Worm (Caenorhabditis elegans) whole organism, L1 larva: ENCODE results near the gene decr-1.3.

Experiments used
- C04F5.9 ChIP-seq: sonication (generic microtip); optimal IDR thresholded peaks from 2 replicates; lab custom pipeline; 2016; ENCODE audit warnings: missing genetic modification characterization, missing compliant biosample characterization
- C34B4.2 ChIP-seq: sonication (generic microtip); optimal IDR thresholded peaks from 2 replicates; lab custom pipeline; 2017; ENCODE audit warnings: mild to moderate bottlenecking, missing genetic modification characterization, missing compliant biosample characterization
- F16B12.6 ChIP-seq: fragments of 150-350 bp; optimal IDR thresholded peaks from 2 replicates; lab custom pipeline; 2014; ENCODE audit warnings: missing biosample characterization, missing genetic modification characterization
- Y116A8C.19 ChIP-seq: sonication (generic microtip); optimal IDR thresholded peaks from 2 replicates; lab custom pipeline; 2016; ENCODE audit warnings: missing compliant biosample characterization, missing genetic modification characterization, borderline replicate concordance
- alr-1 ChIP-seq: fragments of 200-800 bp; sonication (Bioruptor generic); optimal IDR thresholded peaks from 2 replicates; lab custom pipeline; 2018; ENCODE audit warnings: borderline replicate concordance, mild to moderate bottlenecking, missing genetic modification characterization, missing compliant biosample characterization
- aly-2 ChIP-seq: fragments of 150-350 bp; optimal IDR thresholded peaks from 2 replicates; lab custom pipeline; 2014; ENCODE audit warnings: missing biosample characterization, missing genetic modification characterization
- blmp-1 ChIP-seq: fragments of 150-350 bp; optimal IDR thresholded peaks from 2 replicates; lab custom pipeline; 2014; ENCODE audit warnings: missing biosample characterization, missing genetic modification characterization
- ceh-8 ChIP-seq: fragments of 200-800 bp; sonication (Bioruptor generic); optimal IDR thresholded peaks from 2 replicates; lab custom pipeline; 2018; ENCODE audit warnings: mild to moderate bottlenecking, missing genetic modification characterization, moderate library complexity, missing compliant biosample characterization
- ceh-82 ChIP-seq, 3 experiments: fragments of 150-350 bp in 1 of 3; sonication (generic microtip) in 2 of 3; optimal IDR thresholded peaks; 2 replicates each; lab custom pipeline; 2014 to 2017; ENCODE audit warnings: missing biosample characterization in 3 of 3, missing genetic modification characterization in 3 of 3
- ceh-88 ChIP-seq: fragments of 200-800 bp; sonication (Bioruptor generic); IDR thresholded peaks from 2 replicates; pipeline ENCODE4 v1.3.6; 2022; ENCODE audit warnings: missing genetic modification characterization, missing compliant biosample characterization
- dpl-1 ChIP-seq, 3 experiments: fragments of 150-350 bp in 2 of 3; sonication (generic microtip) in 1 of 3; optimal IDR thresholded peaks; 2 replicates each; lab custom pipeline; 2014 to 2017; ENCODE audit warnings: missing biosample characterization in 3 of 3, missing genetic modification characterization in 3 of 3, missing genetic modification reagents in 3 of 3
- egl-13 ChIP-seq: sonication (generic microtip); optimal IDR thresholded peaks from 2 replicates; lab custom pipeline; 2016; ENCODE audit warnings: missing genotype, missing genetic modification reagents, missing genetic modification characterization, missing compliant biosample characterization
- fkh-10 ChIP-seq: sonication (generic microtip); optimal IDR thresholded peaks from 2 replicates; lab custom pipeline; 2017; ENCODE audit warnings: missing biosample characterization, missing genetic modification reagents, missing genetic modification characterization
- fkh-4 ChIP-seq: sonication (generic microtip); optimal IDR thresholded peaks from 2 replicates; lab custom pipeline; 2016; ENCODE audit warnings: missing compliant biosample characterization, missing genetic modification characterization, borderline replicate concordance
- fos-1 ChIP-seq: fragments of 150-350 bp; optimal IDR thresholded peaks from 2 replicates; lab custom pipeline; 2014; ENCODE audit warnings: missing biosample characterization, missing genetic modification characterization
- hlh-4 ChIP-seq: sonication (generic microtip); optimal IDR thresholded peaks from 2 replicates; lab custom pipeline; 2016; ENCODE audit warnings: mild to moderate bottlenecking, missing genetic modification characterization, missing compliant biosample characterization
- hpl-2 ChIP-seq: fragments of 150-350 bp; optimal IDR thresholded peaks from 2 replicates; lab custom pipeline; 2014; ENCODE audit warnings: missing biosample characterization, missing genetic modification reagents, missing genetic modification characterization
- irx-1 ChIP-seq: sonication (generic microtip); optimal IDR thresholded peaks from 2 replicates; lab custom pipeline; 2016; ENCODE audit warnings: missing genetic modification characterization, missing compliant biosample characterization
- isw-1 ChIP-seq: fragments of 200-800 bp; sonication (Bioruptor generic); IDR thresholded peaks from 2 replicates; pipeline ENCODE4 v1.3.6; 2022; ENCODE audit warnings: missing genetic modification characterization, missing compliant biosample characterization
- jun-1 ChIP-seq: fragments of 150-350 bp; optimal IDR thresholded peaks from 2 replicates; lab custom pipeline; 2014; ENCODE audit warnings: missing biosample characterization, missing genetic modification reagents, missing genetic modification characterization
- lin-13 ChIP-seq: fragments of 150-350 bp; optimal IDR thresholded peaks from 2 replicates; lab custom pipeline; 2014; ENCODE audit warnings: missing biosample characterization, missing genetic modification reagents, missing genetic modification characterization
- lin-14 ChIP-seq: fragments of 200-800 bp; sonication (Bioruptor generic); optimal IDR thresholded peaks from 2 replicates; lab custom pipeline; 2018; ENCODE audit warnings: mild to moderate bottlenecking, missing genetic modification characterization, moderate library complexity, missing compliant biosample characterization
- lin-35 ChIP-seq, 2 experiments: fragments of 150-350 bp; optimal IDR thresholded peaks; 2 replicates each; lab custom pipeline; 2014; ENCODE audit warnings: missing biosample characterization in 2 of 2, missing genetic modification characterization in 2 of 2, missing genetic modification reagents in 2 of 2
- lin-39 ChIP-seq: fragments of 150-350 bp; optimal IDR thresholded peaks from 2 replicates; lab custom pipeline; 2014; ENCODE audit warnings: missing biosample characterization, missing genetic modification reagents, missing genetic modification characterization
- lir-3 ChIP-seq: sonication (generic microtip); optimal IDR thresholded peaks from 2 replicates; lab custom pipeline; 2016; ENCODE audit warnings: mild to moderate bottlenecking, missing genetic modification characterization, moderate library complexity, missing compliant biosample characterization; ENCODE audit not compliant: poor library complexity
- lsy-2 ChIP-seq, 2 experiments: fragments of 150-350 bp; optimal IDR thresholded peaks; 2 replicates each; lab custom pipeline; 2014; ENCODE audit warnings: missing biosample characterization in 2 of 2, missing genetic modification characterization in 2 of 2
- mep-1 ChIP-seq: fragments of 150-350 bp; optimal IDR thresholded peaks from 2 replicates; lab custom pipeline; 2014; ENCODE audit warnings: missing biosample characterization, missing genetic modification characterization
- nhr-12 ChIP-seq: sonication (generic microtip); optimal IDR thresholded peaks from 2 replicates; lab custom pipeline; 2017; ENCODE audit warnings: missing biosample characterization, missing genetic modification characterization
- nhr-19 ChIP-seq: fragments of 200-800 bp; sonication (Bioruptor generic); conservative IDR thresholded peaks from 2 replicates; pipeline ENCODE4 v1.3.6; 2022; ENCODE audit warnings: missing genetic modification characterization, missing compliant biosample characterization
- nhr-47 ChIP-seq: sonication (generic microtip); optimal IDR thresholded peaks from 2 replicates; lab custom pipeline; 2016; ENCODE audit warnings: mild to moderate bottlenecking, missing genetic modification characterization, moderate library complexity, missing compliant biosample characterization
- nhr-71 ChIP-seq: sonication (generic microtip); optimal IDR thresholded peaks from 2 replicates; lab custom pipeline; 2016; ENCODE audit warnings: mild to moderate bottlenecking, missing genetic modification characterization, moderate library complexity, missing compliant biosample characterization
- nhr-76 ChIP-seq: sonication (generic microtip); optimal IDR thresholded peaks from 2 replicates; lab custom pipeline; 2017; ENCODE audit warnings: missing biosample characterization, missing genetic modification characterization
- nhr-85 ChIP-seq: sonication (generic microtip); peaks from one replicate; lab custom pipeline; 2016; ENCODE audit warnings: missing genetic modification characterization, inconsistent platforms, missing compliant biosample characterization
- nhr-90 ChIP-seq: sonication (generic microtip); optimal IDR thresholded peaks from 2 replicates; lab custom pipeline; 2016; ENCODE audit warnings: mild to moderate bottlenecking, missing genetic modification characterization, missing compliant biosample characterization; ENCODE audit not compliant: poor library complexity
- pag-3 ChIP-seq: sonication (generic microtip); optimal IDR thresholded peaks from 2 replicates; lab custom pipeline; 2017; ENCODE audit warnings: missing genetic modification characterization, mild to moderate bottlenecking, missing compliant biosample characterization, antibody characterized with exemption, borderline replicate concordance; ENCODE audit not compliant: insufficient read depth
- pax-3 ChIP-seq: fragments of 200-800 bp; sonication (Bioruptor generic); optimal IDR thresholded peaks from 2 replicates; lab custom pipeline; 2018; ENCODE audit warnings: mild to moderate bottlenecking, missing genetic modification characterization, moderate library complexity, missing compliant biosample characterization
- rnt-1 ChIP-seq: sonication (generic microtip); optimal IDR thresholded peaks from 2 replicates; lab custom pipeline; 2016; ENCODE audit warnings: mild to moderate bottlenecking, missing genetic modification characterization, moderate library complexity, missing compliant biosample characterization
- skn-1 ChIP-seq: fragments of 150-350 bp; optimal IDR thresholded peaks from 2 replicates; lab custom pipeline; 2014; ENCODE audit warnings: missing biosample characterization, missing genetic modification characterization
- snpc-4 ChIP-seq: fragments of 150-350 bp; optimal IDR thresholded peaks from 2 replicates; lab custom pipeline; 2014; ENCODE audit warnings: missing biosample characterization, missing genetic modification characterization
- sptf-1 ChIP-seq: fragments of 150-350 bp; optimal IDR thresholded peaks from 2 replicates; lab custom pipeline; 2014; ENCODE audit warnings: missing biosample characterization, missing genetic modification characterization
- sup-37 ChIP-seq: fragments of 200-800 bp; sonication (Bioruptor generic); optimal IDR thresholded peaks from 2 replicates; lab custom pipeline; 2018; ENCODE audit warnings: mild to moderate bottlenecking, missing genetic modification characterization, missing compliant biosample characterization
- unc-130 ChIP-seq: fragments of 150-350 bp; optimal IDR thresholded peaks from 2 replicates; lab custom pipeline; 2017; ENCODE audit warnings: missing biosample characterization, missing genetic modification characterization, inconsistent platforms
- vab-15 ChIP-seq: sonication (generic microtip); optimal IDR thresholded peaks from 2 replicates; lab custom pipeline; 2017; ENCODE audit warnings: missing genotype, mild to moderate bottlenecking, missing genetic modification characterization, missing compliant biosample characterization
- xbp-1 ChIP-seq: sonication (generic microtip); optimal IDR thresholded peaks from 2 replicates; lab custom pipeline; 2016; ENCODE audit warnings: missing genetic modification characterization, missing compliant biosample characterization
- zip-4 ChIP-seq: fragments of 200-800 bp; sonication (Bioruptor generic); optimal IDR thresholded peaks from 2 replicates; lab custom pipeline; 2018; ENCODE audit warnings: mild to moderate bottlenecking, missing genetic modification characterization, moderate library complexity, missing compliant biosample characterization

The decr-1.3 gene

DNA sequence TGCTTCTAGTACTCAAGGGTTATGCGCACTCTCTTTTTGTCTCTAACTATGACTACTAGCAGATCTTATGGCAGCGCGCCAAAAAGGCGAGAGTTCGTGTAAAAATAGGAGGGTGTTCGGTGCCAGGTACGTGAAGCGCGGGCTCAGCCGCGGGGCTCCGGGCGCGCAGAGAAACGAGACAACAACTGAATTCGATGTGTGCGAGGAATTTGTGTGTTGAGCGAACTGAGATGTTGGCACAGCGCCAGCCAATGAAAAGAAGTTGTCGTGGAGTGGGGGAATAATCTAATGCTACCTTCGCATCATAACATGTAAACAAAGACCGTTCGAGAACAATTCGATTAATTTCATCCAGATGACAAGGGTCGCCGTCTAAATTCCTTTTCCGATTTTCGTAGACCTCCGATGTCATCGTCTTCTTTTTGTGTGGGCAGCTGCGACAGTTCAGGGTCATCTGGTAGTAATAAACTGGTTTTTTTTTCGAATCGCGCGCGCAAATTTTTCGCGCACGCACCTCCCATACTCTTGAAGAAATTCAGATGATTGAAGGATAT lies 41.9 kb downstream of the decr-1.3 start (continued):
- no peak for TF ChIP-seq fkh-4
- no peak for TF ChIP-seq C04F5.9 (tag; lab: Kevin White, UChicago)
- no peak for TF ChIP-seq pag-3 (tag; lab: Kevin White, UChicago)
- TF ChIP-seq lin-13 (GFP tag; lab: Kevin White, UChicago), result peak; percentile 63
- TF ChIP-seq blmp-1 (tag; lab: Kevin White, UChicago), result peak; percentile 82
- TF ChIP-seq skn-1 (tag; lab: Kevin White, UChicago), result peak; percentile 2
- peak; percentile 41 for TF ChIP-seq nhr-90 (tag; lab: Kevin White, UChicago)
- TF ChIP-seq hlh-4 (tag; lab: Kevin White, UChicago), result no peak
- peak; percentile 44 to 61 (median 51) for TF ChIP-seq dpl-1 (GFP tag; optimal IDR thresholded peaks at IDR 0.05; lab: Kevin White, UChicago)
- TF ChIP-seq F16B12.6 (tag; lab: Kevin White, UChicago), result peak; percentile 17
- TF ChIP-seq lin-35 (GFP tag; optimal IDR thresholded peaks at IDR 0.05; lab: Kevin White, UChicago), result peak; percentile 5 to 67
- TF ChIP-seq unc-130 (tag; lab: Kevin White, UChicago), result peak; percentile 68
- TF ChIP-seq jun-1 (tag; lab: Kevin White, UChicago), result peak; percentile 66
- TF ChIP-seq fkh-10, result no peak
- no peak for TF ChIP-seq alr-1 (tag; lab: Kevin White, UChicago)
- no peak for TF ChIP-seq zip-4
- TF ChIP-seq pax-3, result no peak
- no peak for TF ChIP-seq hpl-2 (GFP tag; lab: Kevin White, UChicago)
- no peak for TF ChIP-seq nhr-12 (tag; lab: Kevin White, UChicago)
- peak; percentile 87 for TF ChIP-seq lin-14 (GFP tag; lab: Kevin White, UChicago)
- peak; percentile 71 for TF ChIP-seq nhr-71
- peak; percentile 12 for TF ChIP-seq xbp-1 (tag; lab: Kevin White, UChicago)
- TF ChIP-seq snpc-4 (tag; lab: Kevin White, UChicago), result no peak
- TF ChIP-seq ceh-82 (tag; optimal IDR thresholded peaks at IDR 0.05; lab: Kevin White, UChicago), result peak in 1 of 3 experiments; percentile 53

DNA sequence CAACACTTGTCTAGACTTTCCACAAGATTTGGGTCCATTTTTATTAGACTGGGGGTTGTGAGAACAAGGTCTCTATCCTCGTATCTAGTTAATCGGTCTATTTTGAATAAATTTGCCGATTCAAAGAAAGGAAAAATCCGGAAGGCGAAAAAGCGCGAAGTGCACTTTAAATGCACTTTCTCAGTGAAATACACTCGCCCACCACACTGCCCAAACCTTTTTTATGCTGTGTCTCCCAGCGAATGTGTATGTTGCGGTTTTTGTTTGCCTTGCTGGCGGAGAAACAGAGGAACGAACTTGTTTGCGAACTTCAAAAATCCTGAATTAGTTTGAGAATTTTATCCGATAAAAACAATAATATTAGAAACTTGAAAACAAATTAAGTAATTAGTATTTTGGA lies 42.6 kb downstream of the decr-1.3 start:
- TF ChIP-seq hpl-2 (GFP tag; lab: Kevin White, UChicago) (no peak), mep-1 (tag; lab: Kevin White, UChicago) (peak; percentile 8), ceh-82 (tag; optimal IDR thresholded peaks at IDR 0.05; lab: Kevin White, UChicago) (no peak), skn-1 (tag; lab: Kevin White, UChicago) (peak; percentile 24), lin-14 (GFP tag; lab: Kevin White, UChicago) (peak; percentile 33), blmp-1 (tag; lab: Kevin White, UChicago) (peak; percentile 21), aly-2 (tag; lab: Kevin White, UChicago) (peak; percentile 5)

DNA sequence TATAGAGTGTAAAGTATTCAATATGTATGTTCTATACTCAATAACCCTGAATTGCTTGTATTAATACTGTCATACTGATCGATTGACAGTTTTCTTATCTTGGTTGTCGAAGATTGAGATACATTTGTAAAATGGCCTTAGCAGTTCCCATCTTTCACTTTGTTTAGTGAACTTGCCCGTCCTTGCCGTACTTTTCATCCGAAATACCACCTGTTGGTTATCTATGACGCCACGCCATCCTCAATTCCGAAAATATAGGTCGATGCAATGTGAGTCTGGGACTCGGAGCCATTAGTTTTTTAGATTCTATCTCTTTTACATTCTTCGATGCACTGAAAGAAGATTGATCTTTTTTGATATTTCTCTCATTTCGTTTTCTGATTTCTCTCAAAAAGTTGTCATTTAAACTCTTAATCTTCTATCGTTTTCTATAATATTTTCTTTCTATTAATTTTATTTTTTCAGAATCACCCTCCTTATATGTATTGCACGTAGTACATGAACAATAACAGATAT lies 43.8 kb downstream of the decr-1.3 start, which contains the start of gene ulp-4:
ulp-4 (plus strand) TSS at position 466 of the 516 bp plus-strand sequence.
- TF ChIP-seq nhr-85 (tag; lab: Kevin White, UChicago), result peak; percentile 82
- TF ChIP-seq isw-1 (GFP tag; lab: Robert Waterston, UW), result no peak
- TF ChIP-seq vab-15, result no peak
- no peak for TF ChIP-seq ceh-8 (GFP tag; lab: Kevin White, UChicago)
- TF ChIP-seq nhr-19 (GFP tag; lab: Robert Waterston, UW), result peak; percentile 49
- no peak for TF ChIP-seq egl-13 (tag; lab: Kevin White, UChicago)
- TF ChIP-seq blmp-1 (tag; lab: Kevin White, UChicago), result peak; percentile 26
- peak; percentile 3 for TF ChIP-seq lir-3 (tag; lab: Kevin White, UChicago)
- TF ChIP-seq nhr-47 (tag; lab: Kevin White, UChicago), result peak; percentile 1
- TF ChIP-seq jun-1 (tag; lab: Kevin White, UChicago), result no peak
- TF ChIP-seq nhr-71, result peak; percentile 71
- peak; percentile 34 for TF ChIP-seq mep-1 (tag; lab: Kevin White, UChicago)
- no peak for TF ChIP-seq Y116A8C.19 (tag; lab: Kevin White, UChicago)
- no peak for TF ChIP-seq lin-35 (GFP tag; optimal IDR thresholded peaks at IDR 0.05; lab: Kevin White, UChicago)
- no peak for TF ChIP-seq nhr-76
- peak; percentile 64 for TF ChIP-seq rnt-1 (tag; lab: Kevin White, UChicago)
- TF ChIP-seq dpl-1 (GFP tag; optimal IDR thresholded peaks at IDR 0.05; lab: Kevin White, UChicago), result no peak
- no peak for TF ChIP-seq C34B4.2 (tag; lab: Kevin White, UChicago)
- TF ChIP-seq sptf-1 (tag; lab: Kevin White, UChicago), result no peak
- no peak for TF ChIP-seq ceh-88 (GFP tag; lab: Robert Waterston, UW)
- no peak for TF ChIP-seq fkh-4
- TF ChIP-seq lin-39 (tag; lab: Kevin White, UChicago), result peak; percentile 57
- TF ChIP-seq fos-1 (tag; lab: Kevin White, UChicago), result no peak
- no peak for TF ChIP-seq sup-37 (GFP tag; lab: Kevin White, UChicago)
- peak; percentile 63 for TF ChIP-seq lin-14 (GFP tag; lab: Kevin White, UChicago)
- TF ChIP-seq irx-1 (tag; lab: Kevin White, UChicago), result no peak
- peak; percentile 49 to 52 for TF ChIP-seq lsy-2 (tag; optimal IDR thresholded peaks at IDR 0.05; lab: Kevin White, UChicago)
- peak; percentile 3 for TF ChIP-seq xbp-1 (tag; lab: Kevin White, UChicago)
